Fruit fly (Drosophila melanogaster): Measurements from ENCODE around the gene CG14384.

CG14384 gene

dm6 chr3R:12960929-12961855, 6.3 kb downstream of the CG14384 start, which contains the start of gene Spc25 (continued):
- TF ChIP-seq Hr78 (GFP tag; optimal IDR thresholded peaks at IDR 0.05), result no peak
- TF ChIP-seq CG11398 (GFP tag; optimal IDR thresholded peaks at IDR 0.05), result no peak
- TF ChIP-seq pan (optimal IDR thresholded peaks at IDR 0.05), result no peak
- no peak for TF ChIP-seq pan (GFP tag; optimal IDR thresholded peaks at IDR 0.05 in 1 of 2, IDR thresholded peaks at IDR 0.05 in 1 of 2)
- TF ChIP-seq repo (GFP tag; optimal IDR thresholded peaks at IDR 0.05), result peak; percentile 21
- no peak for TF ChIP-seq Fer2 (tag; optimal IDR thresholded peaks at IDR 0.05)
- no peak for TF ChIP-seq CG2889 (GFP tag; IDR thresholded peaks at IDR 0.05)
- no peak for TF ChIP-seq CG17361 (GFP tag; IDR thresholded peaks at IDR 0.05)
- no peak for TF ChIP-seq gcm2 (GFP tag; optimal IDR thresholded peaks at IDR 0.05)
- TF ChIP-seq chinmo (GFP tag; IDR thresholded peaks at IDR 0.05; ENCODE audit: partially characterized antibody), result peak; percentile 75; the same call in 1 of the 4 replicates
- TF ChIP-seq prd (optimal IDR thresholded peaks at IDR 0.05), result no peak
- TF ChIP-seq prd (GFP tag; IDR thresholded peaks at IDR 0.05), result peak; percentile 80
- no peak for TF ChIP-seq ase (GFP tag; IDR thresholded peaks at IDR 0.05)
- no peak for TF ChIP-seq br (optimal IDR thresholded peaks at IDR 0.05)
- TF ChIP-seq en (GFP tag; optimal IDR thresholded peaks at IDR 0.05), result no peak
- TF ChIP-seq tx (GFP tag; optimal IDR thresholded peaks at IDR 0.05), result peak; percentile 60
- TF ChIP-seq CG6813 (GFP tag; optimal IDR thresholded peaks at IDR 0.05), result no peak
- no peak for TF ChIP-seq tap (tag; optimal IDR thresholded peaks at IDR 0.05)
- TF ChIP-seq nerfin-1 (tag; optimal IDR thresholded peaks at IDR 0.05), result no peak
- TF ChIP-seq CG1024 (GFP tag; IDR thresholded peaks at IDR 0.05), result no peak
- TF ChIP-seq ap (GFP tag; IDR thresholded peaks at IDR 0.05), result no peak
- TF ChIP-seq CG32772 (GFP tag; IDR thresholded peaks at IDR 0.05), result peak; percentile 73
- TF ChIP-seq CG31224 (GFP tag; IDR thresholded peaks at IDR 0.05), result no peak
- TF ChIP-seq al (GFP tag; IDR thresholded peaks at IDR 0.05), result peak; percentile 46; the same call in 1 of the 2 replicates
- peak; percentile 93 for TF ChIP-seq Dll (GFP tag; IDR thresholded peaks at IDR 0.05; ENCODE audit: partially characterized antibody)
- peak in 1 of 2 experiments; percentile 40 for TF ChIP-seq tll (GFP tag; optimal IDR thresholded peaks at IDR 0.05)
- peak; percentile 93 for TF ChIP-seq bbx (GFP tag; IDR thresholded peaks at IDR 0.05; ENCODE audit: partially characterized antibody)
- no peak for TF ChIP-seq bigmax (GFP tag; optimal IDR thresholded peaks at IDR 0.05)
- peak; percentile 64 for TF ChIP-seq Elba2 (GFP tag; optimal IDR thresholded peaks at IDR 0.05)
- TF ChIP-seq crol (GFP tag; IDR thresholded peaks at IDR 0.05), result no peak
- 0 out of 2 replicates have a peak, but pooled peaks have one; percentile 17 for TF ChIP-seq CG6689 (GFP tag; IDR thresholded peaks at IDR 0.05)
- no peak for TF ChIP-seq CG18476 (GFP tag; optimal IDR thresholded peaks at IDR 0.05)
- TF ChIP-seq nerfin-2 (GFP tag; IDR thresholded peaks at IDR 0.05; ENCODE audit: partially characterized antibody), result peak; percentile 75
- peak; percentile 63 for TF ChIP-seq Myb (GFP tag; optimal IDR thresholded peaks at IDR 0.05)
- no peak for TF ChIP-seq Max (GFP tag; optimal IDR thresholded peaks at IDR 0.05)
- TF ChIP-seq ems (GFP tag; optimal IDR thresholded peaks at IDR 0.05), result peak; percentile 15
- TF ChIP-seq Dref (GFP tag; IDR thresholded peaks at IDR 0.05), result peak; percentile 96
- peak; percentile 45 for TF ChIP-seq CG12942 (GFP tag; optimal IDR thresholded peaks at IDR 0.05)
- TF ChIP-seq cwo (GFP tag; optimal IDR thresholded peaks at IDR 0.05), result no peak
- TF ChIP-seq CG2875 (GFP tag; optimal IDR thresholded peaks at IDR 0.05), result no peak
- TF ChIP-seq pzg (GFP tag; optimal IDR thresholded peaks at IDR 0.05), result peak; percentile 91
- TF ChIP-seq Dip3 (GFP tag; optimal IDR thresholded peaks at IDR 0.05), result peak; percentile 35
- peak; percentile 24 for TF ChIP-seq eyg (GFP tag; optimal IDR thresholded peaks at IDR 0.05)
- TF ChIP-seq row (GFP tag; IDR thresholded peaks at IDR 0.05), result peak; percentile 73
- TF ChIP-seq Mrtf (GFP tag; IDR thresholded peaks at IDR 0.05), result no peak
- TF ChIP-seq gt (GFP tag; IDR thresholded peaks at IDR 0.05), result no peak
- peak; percentile 30 for TF ChIP-seq YL-1 (GFP tag; optimal IDR thresholded peaks at IDR 0.05)
- no peak for TF ChIP-seq caup (GFP tag; optimal IDR thresholded peaks at IDR 0.05; ENCODE audit: severe bottlenecking)
- TF ChIP-seq CkIIα-i1 (GFP tag; IDR thresholded peaks at IDR 0.05), result no peak

All from whole organism, embryonic.